Worm (Caenorhabditis elegans) whole organism, L1 larva: ENCODE measurements around the gene C48B4.9.

Experiments used
- ceh-82 ChIP-seq, 3 experiments: fragments of 150-350 bp in 1 of 3; sonication (generic microtip) in 2 of 3; optimal IDR thresholded peaks; 2 replicates each; lab custom pipeline; 2014 to 2017; ENCODE audit warnings: missing biosample characterization in 3 of 3, missing genetic modification characterization in 3 of 3
- fkh-4 ChIP-seq: sonication (generic microtip); optimal IDR thresholded peaks from 2 replicates; lab custom pipeline; 2016; ENCODE audit warnings: missing compliant biosample characterization, missing genetic modification characterization, borderline replicate concordance
- fkh-8 ChIP-seq: sonication (generic microtip); optimal IDR thresholded peaks from 2 replicates; lab custom pipeline; 2016; ENCODE audit warnings: mild to moderate bottlenecking, missing genetic modification characterization, missing compliant biosample characterization
- irx-1 ChIP-seq: sonication (generic microtip); optimal IDR thresholded peaks from 2 replicates; lab custom pipeline; 2016; ENCODE audit warnings: missing genetic modification characterization, missing compliant biosample characterization
- nhr-20 ChIP-seq: sonication (generic microtip); optimal IDR thresholded peaks from 2 replicates; lab custom pipeline; 2016; ENCODE audit warnings: mild to moderate bottlenecking, missing genetic modification characterization, missing compliant biosample characterization
- nhr-28 ChIP-seq: fragments of 150-350 bp; optimal IDR thresholded peaks from 2 replicates; lab custom pipeline; 2014; ENCODE audit warnings: missing biosample characterization, missing genetic modification characterization
- nhr-76 ChIP-seq: sonication (generic microtip); optimal IDR thresholded peaks from 2 replicates; lab custom pipeline; 2017; ENCODE audit warnings: missing biosample characterization, missing genetic modification characterization
- nhr-90 ChIP-seq: sonication (generic microtip); optimal IDR thresholded peaks from 2 replicates; lab custom pipeline; 2016; ENCODE audit warnings: mild to moderate bottlenecking, missing genetic modification characterization, missing compliant biosample characterization; ENCODE audit not compliant: poor library complexity
- pag-3 ChIP-seq: sonication (generic microtip); optimal IDR thresholded peaks from 2 replicates; lab custom pipeline; 2017; ENCODE audit warnings: missing genetic modification characterization, mild to moderate bottlenecking, missing compliant biosample characterization, antibody characterized with exemption, borderline replicate concordance; ENCODE audit not compliant: insufficient read depth
- unc-30 ChIP-seq: sonication (generic microtip); optimal IDR thresholded peaks from 2 replicates; lab custom pipeline; 2017; ENCODE audit warnings: missing biosample characterization, missing genetic modification characterization
- unc-86 ChIP-seq: sonication (generic microtip); optimal IDR thresholded peaks from 2 replicates; lab custom pipeline; 2016; ENCODE audit warnings: missing genetic modification characterization, missing compliant biosample characterization

C48B4.9 gene

DNA sequence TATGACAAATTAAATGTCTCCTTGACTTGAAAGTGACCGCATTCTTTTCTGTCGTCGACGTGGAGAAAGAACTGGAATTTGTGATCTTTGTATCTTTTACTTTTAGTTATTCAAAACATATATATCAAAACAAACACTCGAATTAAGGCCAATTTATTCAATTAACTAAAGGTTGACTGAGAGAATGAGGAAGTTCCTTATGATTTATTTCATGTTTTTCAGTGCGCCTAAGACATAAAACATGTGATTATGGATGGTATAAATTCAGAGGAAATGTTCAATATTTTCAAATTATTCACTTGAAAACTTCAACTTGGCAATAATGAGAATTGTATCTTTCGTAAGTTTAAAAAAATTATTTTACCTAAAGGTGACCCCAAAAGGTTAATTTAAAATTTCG is 49.6 kb downstream of the C48B4.9 start, which contains the start of gene F55H2.8:
Gene F55H2.8 (plus strand): TSS at position 301 of the 400 bp plus-strand sequence.
- TF ChIP-seq nhr-76 (tag; lab: Kevin White, UChicago) = no peak
- no peak for TF ChIP-seq unc-30 (tag; lab: Kevin White, UChicago)
- no peak for TF ChIP-seq unc-86
- no peak for TF ChIP-seq nhr-90 (tag; lab: Kevin White, UChicago)
- TF ChIP-seq fkh-8 (tag; lab: Kevin White, UChicago) = no peak
- no peak for TF ChIP-seq pag-3 (tag; lab: Kevin White, UChicago)
- TF ChIP-seq nhr-28 (tag; lab: Kevin White, UChicago) = no peak

DNA sequence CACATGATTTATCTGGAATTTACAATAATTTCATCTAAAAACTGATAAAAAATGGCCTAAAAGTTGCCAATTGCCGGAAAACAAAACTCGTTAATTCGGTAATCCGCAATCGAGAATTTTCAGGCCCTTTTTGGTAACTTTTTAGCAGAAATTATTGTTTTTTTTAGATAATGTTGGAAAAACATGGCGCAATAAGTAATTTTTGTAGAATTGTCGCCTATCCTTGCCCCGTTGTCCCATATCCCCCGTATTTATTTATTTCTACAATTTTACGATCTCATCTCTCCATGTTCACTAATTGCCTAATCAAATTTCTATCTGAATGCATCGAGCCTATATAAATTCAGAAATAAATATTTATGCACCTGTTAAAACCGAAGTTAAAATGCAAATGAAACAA is 50.1 kb downstream of the C48B4.9 start:
- TF ChIP-seq nhr-20 (tag; lab: Kevin White, UChicago) (no peak), ceh-82 (tag; optimal IDR thresholded peaks at IDR 0.05; lab: Kevin White, UChicago) (no peak), fkh-4 (no peak), irx-1 (tag; lab: Kevin White, UChicago) (no peak)
